Fruit fly (Drosophila melanogaster): Measurements from ENCODE around the gene p.

Gene p

dm6 chr3R:8669029-8669707, 1.3 kb downstream of the p start (continued):
- TF ChIP-seq pros (GFP tag; optimal IDR thresholded peaks at IDR 0.05) (peak; percentile 87), CG16863 (GFP tag; optimal IDR thresholded peaks at IDR 0.05) (peak; percentile 98), Abd-B (GFP tag; optimal IDR thresholded peaks at IDR 0.05) (peak; percentile 93), CG11695 (GFP tag; IDR thresholded peaks at IDR 0.05) (peak; percentile 98), eve (GFP tag; optimal IDR thresholded peaks at IDR 0.05) (no peak), CG4328 (GFP tag; optimal IDR thresholded peaks at IDR 0.05) (peak; percentile 96), bcd (GFP tag; optimal IDR thresholded peaks at IDR 0.05) (peak; percentile 98), CG15696 (tag; optimal IDR thresholded peaks at IDR 0.05) (peak; percentile 93), Fer3 (tag; optimal IDR thresholded peaks at IDR 0.05) (peak; percentile 97), NC2α (GFP tag; optimal IDR thresholded peaks at IDR 0.05) (peak; percentile 97), esg (GFP tag; conservative IDR thresholded peaks at IDR 0.05) (peak; percentile 92), C15 (GFP tag; IDR thresholded peaks at IDR 0.05) (peak; percentile 94), ssp (GFP tag; IDR thresholded peaks at IDR 0.05) (peak; percentile 85), Sin3A (optimal IDR thresholded peaks at IDR 0.05) (no peak), CG3838 (GFP tag; optimal IDR thresholded peaks at IDR 0.05) (peak; percentile 93), ken (GFP tag; IDR thresholded peaks at IDR 0.05) (peak; percentile 96), sr (GFP tag; IDR thresholded peaks at IDR 0.05) (peak; percentile 89), CG3847 (GFP tag; IDR thresholded peaks at IDR 0.05) (peak; percentile 95), pnt (GFP tag; optimal IDR thresholded peaks at IDR 0.05) (peak; percentile 95), Hr78 (GFP tag; optimal IDR thresholded peaks at IDR 0.05) (peak in 1 of 2 experiments; percentile 89), CG11504 (tag; optimal IDR thresholded peaks at IDR 0.05) (peak; percentile 97), Chrac-16 (GFP tag; optimal IDR thresholded peaks at IDR 0.05) (peak; percentile 97), sim (GFP tag; IDR thresholded peaks at IDR 0.05) (peak; percentile 96), sna (GFP tag; IDR thresholded peaks at IDR 0.05; ENCODE audit: partially characterized antibody) (no peak; the same call in 1 of the 2 replicates), nerfin-2 (GFP tag; IDR thresholded peaks at IDR 0.05; ENCODE audit: partially characterized antibody) (peak; percentile 15; the same call in 1 of the 2 replicates), CG30403 (GFP tag; optimal IDR thresholded peaks at IDR 0.05) (peak; percentile 98), org-1 (GFP tag; optimal IDR thresholded peaks at IDR 0.05) (peak; percentile 97), E2f1 (GFP tag; IDR thresholded peaks at IDR 0.05) (peak; percentile 96), CG33557 (GFP tag; optimal IDR thresholded peaks at IDR 0.05) (peak; percentile 94), ewg (GFP tag; optimal IDR thresholded peaks at IDR 0.05) (peak; percentile 94), en (GFP tag; optimal IDR thresholded peaks at IDR 0.05) (peak; percentile 96), grau (tag; optimal IDR thresholded peaks at IDR 0.05) (peak; percentile 96), CG17359 (tag; optimal IDR thresholded peaks at IDR 0.05) (peak; percentile 98), CG1529 (GFP tag; optimal IDR thresholded peaks at IDR 0.05) (peak; percentile 97), al (GFP tag; IDR thresholded peaks at IDR 0.05) (peak; percentile 86), BEAF-32 (GFP tag; optimal IDR thresholded peaks at IDR 0.05) (peak; percentile 72), twi (tag; optimal IDR thresholded peaks at IDR 0.05) (peak; percentile 91), CG10147 (GFP tag; optimal IDR thresholded peaks at IDR 0.05) (peak; percentile 97), Dip2 (GFP tag; IDR thresholded peaks at IDR 0.05) (peak; percentile 51; the same call in 1 of the 2 replicates), CG34224 (GFP tag; IDR thresholded peaks at IDR 0.05; ENCODE audit: partially characterized antibody) (peak; percentile 69; the same call in 1 of the 3 replicates), Doc2 (GFP tag; IDR thresholded peaks at IDR 0.05) (peak; percentile 55; the same call in 1 of the 2 replicates), vvl (GFP tag; IDR thresholded peaks at IDR 0.05) (peak; percentile 99), mld (GFP tag; IDR thresholded peaks at IDR 0.05; ENCODE audit: partially characterized antibody) (peak; percentile 87), CG10959 (GFP tag; IDR thresholded peaks at IDR 0.05) (peak; percentile 94), CG7372 (GFP tag; IDR thresholded peaks at IDR 0.05) (peak; percentile 91), CG9727 (GFP tag; optimal IDR thresholded peaks at IDR 0.05) (peak; percentile 99), CG7928 (GFP tag; optimal IDR thresholded peaks at IDR 0.05) (peak; percentile 81), CG14710 (tag; optimal IDR thresholded peaks at IDR 0.05) (peak; percentile 97), CG8924 (tag; optimal IDR thresholded peaks at IDR 0.05) (peak; percentile 99)

Data from whole organism, embryonic.